Fruit fly (Drosophila melanogaster): ENCODE results near the gene CG4892.

- TF ChIP-seq cas (GFP tag; IDR thresholded peaks at IDR 0.05) (no peak), pnt (GFP tag; optimal IDR thresholded peaks at IDR 0.05) (no peak)
These were observed at the start of gene CG4892 for dm6 chr2L:16133208-16133607.
